Fruit fly (Drosophila melanogaster) whole organism, prepupa: ENCODE results near the gene CG4789.

Experiments used
- CG11902 ChIP-seq: fragments of 200-800 bp; sonication (Bioruptor generic); optimal IDR thresholded peaks from 3 replicates; lab custom pipeline; 2016; ENCODE audit warnings: missing biosample characterization, missing genetic modification characterization
- CG1621 ChIP-seq: fragments of 200-800 bp; sonication (Bioruptor generic); optimal IDR thresholded peaks from 3 replicates; lab custom pipeline; 2018; ENCODE audit warnings: missing biosample characterization, mild to moderate bottlenecking, missing genetic modification characterization
- CG4318 ChIP-seq: fragments of 200-800 bp; sonication (Bioruptor generic); optimal IDR thresholded peaks from 3 replicates; lab custom pipeline; 2017; ENCODE audit warnings: missing biosample characterization, mild to moderate bottlenecking, missing genetic modification characterization
- CG8319 ChIP-seq: fragments of 200-800 bp; sonication (Bioruptor generic); optimal IDR thresholded peaks from 3 replicates; lab custom pipeline; 2016; ENCODE audit warnings: missing biosample characterization, missing genetic modification characterization
- CG9139 ChIP-seq: fragments of 200-800 bp; sonication (Bioruptor generic); optimal IDR thresholded peaks from 3 replicates; lab custom pipeline; 2017; ENCODE audit warnings: missing biosample characterization, mild to moderate bottlenecking, missing genetic modification characterization
- Hr39 ChIP-seq: fragments of 200-800 bp; sonication (Bioruptor generic); optimal IDR thresholded peaks from 2 replicates; lab custom pipeline; 2016; ENCODE audit warnings: missing biosample characterization, missing genetic modification characterization
- Lpt ChIP-seq: fragments of 200-800 bp; sonication (Bioruptor generic); optimal IDR thresholded peaks from 3 replicates; lab custom pipeline; 2016; ENCODE audit warnings: missing biosample characterization, missing genetic modification characterization
- Sox102F ChIP-seq: fragments of 200-800 bp; sonication (Bioruptor generic); optimal IDR thresholded peaks from 2 replicates; lab custom pipeline; 2016; ENCODE audit warnings: missing biosample characterization, mild to moderate bottlenecking, missing genetic modification characterization
- Sox15 ChIP-seq: fragments of 200-800 bp; sonication (Bioruptor generic); optimal IDR thresholded peaks from 3 replicates; lab custom pipeline; 2016; ENCODE audit warnings: missing biosample characterization, missing genetic modification characterization
- fd59A ChIP-seq: fragments of 200-800 bp; sonication (Bioruptor generic); optimal IDR thresholded peaks from 2 replicates; lab custom pipeline; 2017; ENCODE audit warnings: missing biosample characterization, mild to moderate bottlenecking, missing genetic modification characterization, missing genetic modification reagents
- spab ChIP-seq: fragments of 200-800 bp; sonication (Bioruptor generic); optimal IDR thresholded peaks from 2 replicates; lab custom pipeline; 2017; ENCODE audit warnings: missing biosample characterization, mild to moderate bottlenecking, missing genetic modification characterization, missing genetic modification reagents
- ss ChIP-seq, 2 experiments: fragments of 200-800 bp; sonication (Bioruptor generic); optimal IDR thresholded peaks; 2 replicates in 1 of 2; 3 replicates in 1 of 2; lab custom pipeline; 2017 to 2018; ENCODE audit warnings: mild to moderate bottlenecking in 2 of 2, missing biosample characterization in 2 of 2, missing genetic modification characterization in 2 of 2, moderate library complexity in 1 of 2
- svp ChIP-seq: fragments of 200-800 bp; sonication (Bioruptor generic); peaks from one replicate; lab custom pipeline; 2016; ENCODE audit warnings: missing biosample characterization, missing genetic modification characterization

- TF ChIP-seq Lpt (GFP tag; lab: Kevin White, UChicago): no peak
- TF ChIP-seq CG8319 (GFP tag; lab: Kevin White, UChicago): no peak
- TF ChIP-seq Hr39 (GFP tag; lab: Kevin White, UChicago): no peak
- no peak for TF ChIP-seq fd59A
- no peak for TF ChIP-seq CG4318 (GFP tag; lab: Kevin White, UChicago)
- TF ChIP-seq spab (GFP tag; lab: Kevin White, UChicago): no peak
- no peak for TF ChIP-seq ss (GFP tag; optimal IDR thresholded peaks at IDR 0.05; lab: Kevin White, UChicago)
- TF ChIP-seq CG1621 (tag; lab: Kevin White, UChicago): no peak
- TF ChIP-seq Sox15: no peak
- TF ChIP-seq Sox102F (GFP tag; lab: Kevin White, UChicago): no peak
- no peak for TF ChIP-seq CG11902 (GFP tag; lab: Kevin White, UChicago)
- TF ChIP-seq CG9139 (GFP tag; lab: Kevin White, UChicago): no peak
- no peak for TF ChIP-seq svp (GFP tag; lab: Kevin White, UChicago)
Observed at dm6 chrX:16753066-16753465, 47.7 kb upstream of the CG4789 start.
